Fruit fly (Drosophila melanogaster) Kc167 (cell line): ENCODE data around the gene CG34244.

ENCODE experiments used
- Myc ChIP-seq: fragments of >200 bp; optimal IDR thresholded peaks from 2 replicates; lab custom pipeline; 2017; ENCODE audit warnings: missing external identifiers
- h ChIP-seq: fragments of >200 bp; optimal IDR thresholded peaks from 3 replicates; lab custom pipeline; 2018; ENCODE audit warnings: missing external identifiers
- insv ChIP-seq: fragments of >200 bp; optimal IDR thresholded peaks from 3 replicates; lab custom pipeline; 2018; ENCODE audit warnings: missing external identifiers
- psq ChIP-seq: fragments of >200 bp; optimal IDR thresholded peaks from 2 replicates; lab custom pipeline; 2017; ENCODE audit warnings: missing external identifiers
- ttk ChIP-seq: sonication (Bioruptor generic); optimal IDR thresholded peaks from 2 replicates; lab custom pipeline; 2017; ENCODE audit warnings: missing external identifiers

- TF ChIP-seq Myc (lab: Kevin White, UChicago) (no peak), psq (lab: Kevin White, UChicago) (no peak), ttk (lab: Kevin White, UChicago) (no peak), h (lab: Kevin White, UChicago) (no peak), insv (lab: Kevin White, UChicago) (no peak)
Measured at dm6 chr3L:14233169-14233568, 2.6 kb downstream of the CG34244 start, which contains the start of gene CG7924.
